Worm (Caenorhabditis elegans) whole organism, L4 larva: ENCODE data around the gene mdt-21.

ENCODE experiments used
- ceh-82 ChIP-seq: sonication (generic microtip); optimal IDR thresholded peaks from 2 replicates; lab custom pipeline; 2017; ENCODE audit warnings: missing biosample characterization, missing genetic modification characterization
- vab-7 ChIP-seq: fragments of 200-800 bp; sonication (Bioruptor generic); IDR thresholded peaks from 2 replicates; pipeline ENCODE4 v1.3.6; 2022; ENCODE audit warnings: missing genetic modification reagents, missing genetic modification characterization, missing compliant biosample characterization

DNA sequence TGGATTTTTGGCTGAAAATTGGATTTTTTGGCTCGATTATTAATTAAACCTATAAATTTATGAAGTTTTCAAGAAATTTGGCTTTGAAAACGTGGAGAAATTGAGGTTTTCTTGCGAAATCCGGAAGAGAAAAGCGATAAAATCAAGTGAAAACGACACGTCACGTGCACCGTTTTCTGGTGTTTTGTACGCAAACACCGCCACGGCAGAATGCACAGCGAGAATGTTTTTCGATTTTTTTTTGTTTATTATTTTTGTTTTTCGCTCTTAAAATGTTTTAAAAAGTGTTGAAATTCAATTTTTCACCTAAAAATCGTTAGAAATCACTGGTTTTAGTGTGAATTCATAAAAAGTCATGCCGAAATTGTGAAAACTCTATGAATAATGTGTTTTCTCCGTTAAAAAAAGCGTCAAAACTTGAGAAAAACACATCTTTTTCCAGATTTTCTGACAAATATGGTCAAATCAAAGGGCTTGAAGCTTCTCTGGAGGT lies 2.9 kb upstream of the mdt-21 start, which contains the start of gene immp-1:
- TF ChIP-seq ceh-82, result no peak
- no peak for TF ChIP-seq vab-7 (GFP tag; lab: Robert Waterston, UW)
